Worm (Caenorhabditis elegans) whole organism, L4/young adult: ENCODE measurements around the gene msp-74.

Experiments
- W03F9.2 ChIP-seq: fragments of 150-350 bp; optimal IDR thresholded peaks from 2 replicates; lab custom pipeline; 2014; ENCODE audit warnings: missing biosample characterization, missing genetic modification characterization
- dao-5 ChIP-seq: sonication (generic microtip); optimal IDR thresholded peaks from 2 replicates; lab custom pipeline; 2016; ENCODE audit warnings: missing genotype, missing genetic modification characterization, moderate library complexity, missing compliant biosample characterization
- him-1 ChIP-seq: sonication (generic microtip); optimal IDR thresholded peaks from 2 replicates; lab custom pipeline; 2016; ENCODE audit warnings: missing genotype, missing genetic modification reagents, missing genetic modification characterization, missing compliant biosample characterization

ce11 chrII:5084225-5084624 lies 30.9 kb downstream of the msp-74 start:
- TF ChIP-seq him-1 (tag; lab: Kevin White, UChicago) (no peak), dao-5 (no peak), W03F9.2 (tag; lab: Kevin White, UChicago) (no peak)
